Worm (Caenorhabditis elegans): Measurements from ENCODE around the gene gpdh-2.
A peak's percentile ranks its signal among the peaks of the same experiment; 100 is the strongest.

Gene gpdh-2

DNA sequence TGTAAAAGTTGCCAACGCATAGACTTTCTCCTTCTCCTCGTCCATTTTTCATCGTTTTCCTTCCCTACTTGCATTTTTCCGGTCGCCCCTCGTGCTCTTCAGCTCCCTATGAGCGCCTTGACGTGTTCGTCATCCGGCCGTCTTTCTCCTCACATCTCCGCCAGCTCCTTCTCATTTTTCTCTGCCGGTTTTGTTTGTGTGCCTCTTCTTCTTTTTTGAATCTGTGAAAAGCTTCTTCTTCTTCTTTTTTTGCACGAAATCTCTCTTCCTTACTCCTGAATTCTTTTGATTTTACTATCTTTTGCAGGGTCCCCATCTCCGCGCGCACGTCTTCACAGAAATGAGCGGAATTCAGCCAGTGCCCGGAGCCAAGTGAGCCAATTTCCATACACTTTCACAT, 7.4 kb downstream of the gpdh-2 start, which contains the start of gene K11H3.3:
K11H3.3 (plus strand) TSS at position 308 of the 400 bp plus-strand sequence.
- TF ChIP-seq efl-1 (optimal IDR thresholded peaks at IDR 0.05) (no peak), efl-1 (GFP tag; optimal IDR thresholded peaks at IDR 0.05 in 1 of 2) (peak in 1 of 2 experiments; percentile 42), lin-13 (GFP tag; optimal IDR thresholded peaks at IDR 0.05) (no peak), nhr-90 (tag; optimal IDR thresholded peaks at IDR 0.05; ENCODE audit: poor library complexity) (no peak), xbp-1 (tag; optimal IDR thresholded peaks at IDR 0.05) (no peak), C04F5.9 (tag; optimal IDR thresholded peaks at IDR 0.05) (no peak), lin-14 (GFP tag; optimal IDR thresholded peaks at IDR 0.05) (peak; percentile 59), nhr-47 (tag; optimal IDR thresholded peaks at IDR 0.05) (no peak), mef-2 (tag; optimal IDR thresholded peaks at IDR 0.05) (no peak), pag-3 (tag; optimal IDR thresholded peaks at IDR 0.05; ENCODE audit: borderline replicate concordance, insufficient read depth) (no peak), mdl-1 (tag; optimal IDR thresholded peaks at IDR 0.05) (no peak), ceh-82 (tag; optimal IDR thresholded peaks at IDR 0.05) (peak in 1 of 3 experiments; percentile 0)

DNA sequence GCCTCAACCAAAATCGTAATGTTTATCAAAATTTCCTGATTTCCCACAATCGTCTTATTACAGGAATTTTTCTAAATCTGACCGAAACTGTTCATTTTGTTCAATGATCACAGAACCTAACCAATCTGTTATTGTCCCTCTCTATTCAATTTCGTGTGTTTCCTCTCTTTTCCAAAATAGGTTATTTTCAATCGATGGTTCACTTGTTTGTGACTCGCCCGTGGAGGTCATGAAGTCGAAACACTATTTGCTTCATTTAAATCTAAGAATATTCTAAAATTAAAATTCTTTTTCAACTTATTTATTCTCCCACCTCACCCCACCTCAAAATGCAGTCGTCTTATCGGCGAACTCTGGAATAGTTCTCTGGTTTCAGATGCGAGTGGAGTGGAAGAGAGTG, 8.1 kb downstream of the gpdh-2 start:
- TF ChIP-seq pqm-1 (tag; optimal IDR thresholded peaks at IDR 0.05) (no peak), ama-1 (optimal IDR thresholded peaks at IDR 0.05) (no peak), aly-2 (tag; optimal IDR thresholded peaks at IDR 0.05) (no peak), unc-30 (tag; optimal IDR thresholded peaks at IDR 0.05) (no peak), fkh-10 (GFP tag; optimal IDR thresholded peaks at IDR 0.05) (no peak), ceh-63 (GFP tag; optimal IDR thresholded peaks at IDR 0.05) (no peak), zag-1 (tag; optimal IDR thresholded peaks at IDR 0.05) (no peak), lin-13 (GFP tag; optimal IDR thresholded peaks at IDR 0.05) (no peak), xbp-1 (tag; optimal IDR thresholded peaks at IDR 0.05) (no peak), hlh-4 (tag; optimal IDR thresholded peaks at IDR 0.05) (no peak), sptf-1 (tag; optimal IDR thresholded peaks at IDR 0.05) (no peak), nhr-90 (tag; optimal IDR thresholded peaks at IDR 0.05; ENCODE audit: poor library complexity) (peak; percentile 0), snu-23 (GFP tag; optimal IDR thresholded peaks at IDR 0.05) (peak; percentile 5), nhr-47 (tag; optimal IDR thresholded peaks at IDR 0.05) (no peak), nhr-11 (tag; optimal IDR thresholded peaks at IDR 0.05) (no peak), ceh-82 (tag; optimal IDR thresholded peaks at IDR 0.05) (no peak), sox-4 (tag; optimal IDR thresholded peaks at IDR 0.05) (no peak), lin-14 (GFP tag; optimal IDR thresholded peaks at IDR 0.05) (peak; percentile 31), ceh-88 (GFP tag; IDR thresholded peaks at IDR 0.05) (no peak), C16A3.4 (tag; optimal IDR thresholded peaks at IDR 0.05) (no peak), nhr-12 (tag; optimal IDR thresholded peaks at IDR 0.05) (no peak), nhr-71 (tag; optimal IDR thresholded peaks at IDR 0.05) (peak; percentile 7), mab-9 (GFP tag; IDR thresholded peaks at IDR 0.05) (no peak), hlh-17 (GFP tag; optimal IDR thresholded peaks at IDR 0.05; ENCODE audit: borderline replicate concordance) (no peak), nhr-85 (tag) (peak; percentile 64), ztf-11 (tag; optimal IDR thresholded peaks at IDR 0.05) (no peak), nhr-20 (tag; optimal IDR thresholded peaks at IDR 0.05) (no peak), unc-130 (tag; optimal IDR thresholded peaks at IDR 0.05) (no peak), tbx-2 (tag; optimal IDR thresholded peaks at IDR 0.05) (no peak), rnt-1 (tag; optimal IDR thresholded peaks at IDR 0.05) (no peak), efl-3 (GFP tag; optimal IDR thresholded peaks at IDR 0.05) (no peak), sup-37 (GFP tag; optimal IDR thresholded peaks at IDR 0.05) (no peak), tlp-1 (tag; optimal IDR thresholded peaks at IDR 0.05) (no peak), snpc-4 (tag; optimal IDR thresholded peaks at IDR 0.05) (no peak), unc-86 (tag; optimal IDR thresholded peaks at IDR 0.05) (no peak), nhr-76 (tag; optimal IDR thresholded peaks at IDR 0.05) (no peak), lin-35 (GFP tag; optimal IDR thresholded peaks at IDR 0.05) (peak in 1 of 2 experiments; percentile 8), ztf-4 (tag; optimal IDR thresholded peaks at IDR 0.05) (no peak), Y116A8C.19 (tag; optimal IDR thresholded peaks at IDR 0.05; ENCODE audit: borderline replicate concordance) (no peak), nhr-19 (GFP tag; conservative IDR thresholded peaks at IDR 0.05) (peak; percentile 10; the same call in 1 of the 2 replicates), ceh-8 (GFP tag; optimal IDR thresholded peaks at IDR 0.05) (no peak), egl-27 (tag; optimal IDR thresholded peaks at IDR 0.05) (no peak), ces-1 (GFP tag; optimal IDR thresholded peaks at IDR 0.05) (no peak), grh-1 (GFP tag; IDR thresholded peaks at IDR 0.05) (no peak), alr-1 (tag; optimal IDR thresholded peaks at IDR 0.05; ENCODE audit: borderline replicate concordance) (no peak)
